Worm (Caenorhabditis elegans) whole organism, early embryonic: ENCODE data around the gene Y43F8C.13.

Experiments used
- B0310.2 ChIP-seq: sonication (generic microtip); optimal IDR thresholded peaks from 2 replicates; lab custom pipeline; 2016; ENCODE audit warnings: mild to moderate bottlenecking, missing genetic modification characterization, missing compliant biosample characterization
- F13C5.2 ChIP-seq: sonication (generic microtip); optimal IDR thresholded peaks from 2 replicates; lab custom pipeline; 2017; ENCODE audit warnings: mild to moderate bottlenecking, missing genetic modification characterization, inconsistent platforms, missing compliant biosample characterization
- aly-1 ChIP-seq: sonication (generic microtip); optimal IDR thresholded peaks from 2 replicates; lab custom pipeline; 2016; ENCODE audit warnings: missing genetic modification characterization, missing compliant biosample characterization
- ama-1 ChIP-seq: fragments of 150-350 bp; optimal IDR thresholded peaks from 2 replicates; lab custom pipeline; 2014
- ceh-13 ChIP-seq: fragments of 200-800 bp; sonication (Bioruptor generic); optimal IDR thresholded peaks from 2 replicates; lab custom pipeline; 2018; ENCODE audit warnings: mild to moderate bottlenecking, missing genetic modification characterization, missing compliant biosample characterization
- ceh-36 ChIP-seq: sonication (generic microtip); optimal IDR thresholded peaks from 2 replicates; lab custom pipeline; 2016; ENCODE audit warnings: missing genetic modification characterization, inconsistent platforms, missing compliant biosample characterization
- ets-7 ChIP-seq: sonication (generic microtip); optimal IDR thresholded peaks from 2 replicates; lab custom pipeline; 2016; ENCODE audit warnings: missing genotype, missing genetic modification characterization, missing compliant biosample characterization
- flt-1 ChIP-seq: fragments of 200-800 bp; sonication (Bioruptor generic); IDR thresholded peaks from 2 replicates; pipeline ENCODE4 v1.3.6; 2022; ENCODE audit warnings: missing genetic modification characterization, missing compliant biosample characterization
- hmbx-1 ChIP-seq: sonication (generic microtip); optimal IDR thresholded peaks from 2 replicates; lab custom pipeline; 2016; ENCODE audit warnings: mild to moderate bottlenecking, missing genetic modification characterization, missing compliant biosample characterization
- hmg-4 ChIP-seq: fragments of 200-800 bp; sonication (Bioruptor generic); optimal IDR thresholded peaks from 2 replicates; lab custom pipeline; 2018; ENCODE audit warnings: mild to moderate bottlenecking, missing genetic modification characterization, missing compliant biosample characterization
- hnd-1 ChIP-seq: sonication (generic microtip); optimal IDR thresholded peaks from 2 replicates; lab custom pipeline; 2016; ENCODE audit warnings: missing genetic modification characterization, missing compliant biosample characterization
- pes-1 ChIP-seq: fragments of 200-800 bp; sonication (Bioruptor generic); IDR thresholded peaks from 2 replicates; pipeline ENCODE4 v1.3.6; 2022; ENCODE audit warnings: missing genetic modification reagents, missing genetic modification characterization, missing compliant biosample characterization
- scrt-1 ChIP-seq: fragments of 200-800 bp; sonication (Bioruptor generic); IDR thresholded peaks from 2 replicates; pipeline ENCODE4 v1.3.6; 2022; ENCODE audit warnings: missing genetic modification characterization, missing compliant biosample characterization
- sea-1 ChIP-seq: fragments of 200-800 bp; sonication (Bioruptor generic); conservative IDR thresholded peaks from 2 replicates; pipeline ENCODE4 v1.3.6; 2022; ENCODE audit warnings: missing genetic modification characterization, missing compliant biosample characterization
- tbx-11 ChIP-seq: fragments of 200-800 bp; sonication (Bioruptor generic); IDR thresholded peaks from 2 replicates; pipeline ENCODE4 v1.3.6; 2022; ENCODE audit warnings: missing genetic modification characterization, missing compliant biosample characterization
- tbx-37 ChIP-seq: fragments of 200-800 bp; sonication (Bioruptor generic); conservative IDR thresholded peaks from 2 replicates; pipeline ENCODE4 v1.3.6; 2022; ENCODE audit warnings: missing genetic modification reagents, missing genetic modification characterization, missing compliant biosample characterization
- tra-4 ChIP-seq: sonication (generic microtip); optimal IDR thresholded peaks from 2 replicates; lab custom pipeline; 2017; ENCODE audit warnings: missing genetic modification characterization, missing compliant biosample characterization

Gene Y43F8C.13

DNA sequence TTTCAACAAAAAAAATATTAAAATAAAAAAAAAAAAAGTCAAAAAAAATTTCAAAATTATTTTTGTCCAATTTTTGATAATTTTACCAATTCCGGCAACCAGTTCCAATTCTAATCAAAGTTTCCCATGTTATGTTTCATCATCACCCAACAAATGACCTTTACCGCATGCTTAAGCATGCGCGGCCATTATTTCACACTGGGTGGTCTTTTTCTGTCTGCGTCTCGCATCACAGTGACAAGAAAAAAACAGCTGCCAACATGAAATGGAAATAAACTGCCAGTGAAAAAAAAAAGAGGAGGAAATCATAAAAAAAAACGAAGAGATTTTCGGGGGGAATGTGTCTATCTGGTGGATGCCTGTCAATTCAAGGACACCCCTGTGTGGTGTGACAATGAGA lies 30.9 kb downstream of the Y43F8C.13 start:
- TF ChIP-seq tra-4 = no peak
- no peak for TF ChIP-seq tbx-37
- no peak for TF ChIP-seq ama-1 (lab: Kevin White, UChicago)
- TF ChIP-seq aly-1 (tag; lab: Kevin White, UChicago) = no peak
- no peak for TF ChIP-seq ets-7 (tag; lab: Kevin White, UChicago)
- no peak for TF ChIP-seq sea-1 (GFP tag; lab: Robert Waterston, UW)
- TF ChIP-seq ceh-13 (GFP tag; lab: Kevin White, UChicago) = no peak
- TF ChIP-seq scrt-1 = no peak
- TF ChIP-seq pes-1 = no peak
- TF ChIP-seq hmbx-1 (tag; lab: Kevin White, UChicago) = no peak
- no peak for TF ChIP-seq B0310.2 (tag; lab: Kevin White, UChicago)
- TF ChIP-seq hnd-1 (tag; lab: Kevin White, UChicago) = no peak
- TF ChIP-seq tbx-11 (GFP tag; lab: Robert Waterston, UW) = no peak

DNA sequence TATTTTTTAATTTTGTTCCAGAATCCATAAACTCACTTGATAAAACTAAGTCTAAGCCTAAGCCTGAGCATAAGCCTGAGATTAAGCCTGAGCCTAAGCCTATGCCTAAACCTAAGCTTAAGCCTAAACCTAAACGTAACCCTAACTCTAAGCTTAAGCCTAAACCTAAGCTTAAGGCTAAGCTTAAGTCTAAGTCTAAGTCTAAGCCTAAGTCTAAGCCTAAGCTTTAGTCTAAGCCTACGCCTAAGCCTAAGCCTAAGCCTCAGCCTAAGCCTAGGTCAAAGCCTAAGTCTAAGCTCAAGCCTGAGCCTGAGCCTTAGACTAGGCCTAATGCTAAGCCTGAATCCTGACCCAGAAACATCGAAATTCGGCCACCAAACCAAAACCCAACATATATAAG lies 32.6 kb downstream of the Y43F8C.13 start:
- TF ChIP-seq pes-1 (no peak), scrt-1 (no peak), ceh-36 (tag; lab: Kevin White, UChicago) (peak; percentile 71), tbx-37 (no peak), hmbx-1 (tag; lab: Kevin White, UChicago) (no peak), sea-1 (GFP tag; lab: Robert Waterston, UW) (no peak), tra-4 (no peak), B0310.2 (tag; lab: Kevin White, UChicago) (no peak)

DNA sequence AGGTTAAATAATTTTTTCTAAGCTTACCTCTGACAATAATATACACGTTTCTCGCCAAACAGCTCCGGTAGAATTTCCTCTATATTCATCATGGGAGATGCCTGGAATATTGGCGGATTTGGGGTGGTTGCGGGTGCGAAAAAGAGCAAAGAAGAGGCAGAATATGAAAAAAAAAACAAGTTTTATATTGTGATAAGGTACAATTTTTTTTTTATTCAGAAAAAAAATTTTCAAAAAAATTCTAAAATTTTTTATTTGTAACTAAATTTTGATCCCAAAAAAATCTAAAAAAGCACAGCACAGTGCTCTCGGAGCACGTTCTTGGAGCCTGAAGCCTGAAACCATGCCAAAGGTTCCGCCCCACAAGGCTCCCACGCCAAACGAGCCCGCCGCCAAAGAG lies 42.0 kb downstream of the Y43F8C.13 start, which contains the start of gene dmd-3:
Gene dmd-3 (minus strand): TSS at position 101 of the 400 bp plus-strand sequence.
- no peak for TF ChIP-seq pes-1
- no peak for TF ChIP-seq flt-1
- TF ChIP-seq tbx-37 = no peak
- TF ChIP-seq ets-7 (tag; lab: Kevin White, UChicago) = no peak
- no peak for TF ChIP-seq aly-1 (tag; lab: Kevin White, UChicago)
- TF ChIP-seq ceh-13 (GFP tag; lab: Kevin White, UChicago) = no peak
- TF ChIP-seq B0310.2 (tag; lab: Kevin White, UChicago) = no peak
- TF ChIP-seq ceh-36 (tag; lab: Kevin White, UChicago) = no peak
- no peak for TF ChIP-seq tra-4
- TF ChIP-seq ama-1 (lab: Kevin White, UChicago) = no peak
- no peak for TF ChIP-seq hnd-1 (tag; lab: Kevin White, UChicago)
- no peak for TF ChIP-seq scrt-1
- TF ChIP-seq tbx-11 (GFP tag; lab: Robert Waterston, UW) = no peak

DNA sequence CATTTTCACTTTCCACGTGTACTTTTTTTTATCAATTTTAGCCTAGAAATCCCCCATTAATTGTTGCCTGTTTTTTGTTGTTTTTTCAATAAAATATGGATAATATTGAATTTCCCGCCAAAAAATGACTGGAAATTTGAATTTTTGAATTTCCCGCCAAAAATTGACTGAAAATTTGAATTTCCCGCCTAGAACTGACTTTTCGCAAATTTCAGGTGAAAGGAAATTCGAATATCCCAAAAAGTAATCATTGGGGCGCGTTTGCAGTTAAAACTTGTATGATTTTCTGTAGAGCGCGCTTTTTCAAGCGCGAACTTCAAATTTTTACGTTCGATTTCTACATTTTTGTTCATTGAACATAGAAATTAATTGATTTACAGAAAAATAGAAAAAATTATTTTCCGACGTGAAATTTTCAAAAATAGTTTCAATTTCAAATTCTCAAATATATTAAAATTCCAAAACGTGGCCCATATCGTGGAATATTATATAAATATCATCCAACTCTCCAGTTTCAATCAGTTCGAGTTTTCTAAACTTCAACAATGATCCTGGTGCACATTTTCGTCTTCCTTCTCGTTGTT lies 51.5 kb downstream of the Y43F8C.13 start, which contains the start of gene Y43F8C.9:
Gene Y43F8C.9 (plus strand): TSS at position 534 of the 584 bp plus-strand sequence.
- no peak for TF ChIP-seq pes-1
- no peak for TF ChIP-seq tra-4
- TF ChIP-seq sea-1 (GFP tag; lab: Robert Waterston, UW) = no peak
- TF ChIP-seq tbx-11 (GFP tag; lab: Robert Waterston, UW) = no peak
- TF ChIP-seq F13C5.2 (tag; lab: Kevin White, UChicago) = no peak
- no peak for TF ChIP-seq ets-7 (tag; lab: Kevin White, UChicago)
- TF ChIP-seq tbx-37 = no peak
- no peak for TF ChIP-seq ceh-13 (GFP tag; lab: Kevin White, UChicago)
- TF ChIP-seq aly-1 (tag; lab: Kevin White, UChicago) = no peak
- no peak for TF ChIP-seq hnd-1 (tag; lab: Kevin White, UChicago)
- TF ChIP-seq hmg-4 (GFP tag; lab: Kevin White, UChicago) = no peak
- TF ChIP-seq hmbx-1 (tag; lab: Kevin White, UChicago) = no peak
- TF ChIP-seq scrt-1 = no peak
- TF ChIP-seq B0310.2 (tag; lab: Kevin White, UChicago) = no peak

DNA sequence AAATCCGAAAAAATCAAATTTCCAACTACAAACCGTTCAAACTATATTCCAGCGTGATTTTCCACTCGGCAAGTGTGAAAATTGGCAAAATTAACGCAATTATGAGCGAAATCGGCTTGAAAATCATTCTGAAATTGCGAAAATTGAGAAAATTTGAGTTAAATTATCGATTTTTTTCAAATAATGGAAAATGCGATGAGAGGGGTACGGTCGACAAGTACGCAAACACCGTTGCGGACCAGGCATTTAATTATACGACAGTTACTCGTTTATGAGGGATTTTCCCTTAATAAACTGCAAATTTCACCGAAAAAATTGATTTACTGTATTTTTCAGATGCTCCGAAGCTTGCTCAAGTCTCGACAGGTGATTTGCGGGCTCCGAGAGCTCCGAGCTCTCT lies 53.3 kb downstream of the Y43F8C.13 start, which contains the start of the genes Y43F8C.7 and mrps-28:
Gene Y43F8C.7 (minus strand): TSS at position 128 of the 400 bp plus-strand sequence.
Gene mrps-28 (plus strand): TSS at position 337 of the 400 bp plus-strand sequence.
- TF ChIP-seq ceh-13 (GFP tag; lab: Kevin White, UChicago) (no peak), scrt-1 (no peak), tbx-11 (GFP tag; lab: Robert Waterston, UW) (no peak), flt-1 (no peak), aly-1 (tag; lab: Kevin White, UChicago) (no peak), hnd-1 (tag; lab: Kevin White, UChicago) (no peak), sea-1 (GFP tag; lab: Robert Waterston, UW) (no peak), hmbx-1 (tag; lab: Kevin White, UChicago) (no peak), B0310.2 (tag; lab: Kevin White, UChicago) (no peak), ama-1 (lab: Kevin White, UChicago) (no peak)
